Worm (Caenorhabditis elegans) whole organism, late embryonic: Measurements from ENCODE around the gene zipt-16.
"Not testable (repeated sequence)": the region's sequence is repeated elsewhere in the genome, so short reads cannot be mapped to it uniquely, and the experiment has no call there.

Experiments used
- ahr-1 ChIP-seq: sonication (generic microtip); optimal IDR thresholded peaks from 2 replicates; lab custom pipeline; 2016; ENCODE audit warnings: missing genetic modification characterization, missing compliant biosample characterization
- ceh-6 ChIP-seq: fragments of 200-800 bp; sonication (Bioruptor generic); optimal IDR thresholded peaks from 2 replicates; lab custom pipeline; 2018; ENCODE audit warnings: mild to moderate bottlenecking, missing genetic modification characterization, missing compliant biosample characterization
- elt-2 ChIP-seq: sonication (generic microtip); optimal IDR thresholded peaks from 2 replicates; lab custom pipeline; 2016; ENCODE audit warnings: missing genetic modification reagents, missing genetic modification characterization, missing compliant biosample characterization
- fkh-10 ChIP-seq: fragments of 150-350 bp; optimal IDR thresholded peaks from 2 replicates; lab custom pipeline; 2014; ENCODE audit warnings: missing biosample characterization, missing genetic modification reagents, missing genetic modification characterization

DNA sequence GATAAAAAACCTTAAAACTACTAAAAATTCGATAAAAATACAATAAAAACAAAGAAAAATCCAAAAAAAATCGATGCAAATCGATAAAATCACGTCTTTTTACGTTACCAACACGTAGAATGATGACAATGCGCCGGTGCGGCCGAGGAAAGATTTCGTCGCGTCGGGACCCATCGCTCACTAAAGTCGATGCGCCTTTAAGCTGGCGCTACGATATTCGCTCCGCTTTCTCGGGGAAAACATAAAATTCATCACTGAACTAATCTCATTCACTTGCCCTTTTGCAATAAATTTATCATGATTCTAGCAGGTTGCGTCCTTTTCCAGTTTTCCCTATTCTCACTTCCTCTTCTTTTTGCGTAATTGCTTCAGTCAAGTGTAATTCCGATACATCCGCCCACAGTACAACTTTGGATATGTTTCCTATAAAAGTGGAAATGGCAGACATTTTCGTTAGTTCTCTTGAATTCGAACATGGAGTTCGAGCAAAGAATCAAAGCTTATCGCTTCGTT, 20.8 kb downstream of the zipt-16 start, which contains the start of gene col-157:
- TF ChIP-seq ceh-6 (GFP tag; lab: Kevin White, UChicago); fkh-10 (GFP tag; lab: Kevin White, UChicago); ahr-1 (tag; lab: Kevin White, UChicago); elt-2 (tag; lab: Kevin White, UChicago): not testable (repeated sequence)
